Worm (Caenorhabditis elegans): ENCODE data around the gene daf-12.

DNA sequence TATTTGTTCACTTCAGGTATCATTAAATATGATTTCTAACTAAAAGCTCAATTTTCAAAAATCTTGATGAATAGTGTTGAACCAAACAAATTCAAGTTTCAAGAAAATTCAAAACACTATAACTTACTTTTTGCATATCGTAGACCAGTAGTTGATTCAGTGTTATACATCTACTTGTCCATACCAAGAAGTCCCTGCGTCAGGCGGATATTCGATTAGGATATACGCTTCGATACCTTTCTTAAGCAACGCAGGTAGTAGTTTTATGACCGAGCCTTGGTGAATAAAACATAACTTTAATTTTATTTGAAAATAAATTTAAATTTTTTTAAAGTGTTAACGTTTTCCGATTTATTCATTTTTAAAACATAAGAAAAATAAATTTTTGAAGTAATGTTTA, 39.7 kb downstream of the daf-12 start:
- peak; percentile 12 for TF ChIP-seq him-1 (tag; optimal IDR thresholded peaks at IDR 0.05)
- TF ChIP-seq W03F9.2 (tag; optimal IDR thresholded peaks at IDR 0.05), result no peak

Data from whole organism, L4/young adult.